Fruit fly (Drosophila melanogaster): ENCODE data around the gene CG8997.

- no peak for TF ChIP-seq CG13204 (GFP tag; optimal IDR thresholded peaks at IDR 0.05)
- TF ChIP-seq CG4496 (GFP tag; IDR thresholded peaks at IDR 0.05), result no peak
- TF ChIP-seq CG12605 (GFP tag; IDR thresholded peaks at IDR 0.05), result 0 out of 2 replicates have a peak, but pooled peaks have one; percentile 52
- TF ChIP-seq CG14655 (GFP tag; optimal IDR thresholded peaks at IDR 0.05), result no peak
- no peak for TF ChIP-seq D1 (tag; optimal IDR thresholded peaks at IDR 0.05)
- TF ChIP-seq CG15710 (tag; optimal IDR thresholded peaks at IDR 0.05), result no peak
- TF ChIP-seq fd96Ca (GFP tag; IDR thresholded peaks at IDR 0.05), result no peak
- no peak for TF ChIP-seq Pif1A (GFP tag; optimal IDR thresholded peaks at IDR 0.05)
- TF ChIP-seq CG9948 (tag; optimal IDR thresholded peaks at IDR 0.05), result no peak
- no peak for TF ChIP-seq CG8159 (tag; optimal IDR thresholded peaks at IDR 0.05)
- no peak for TF ChIP-seq EcR (GFP tag; optimal IDR thresholded peaks at IDR 0.05)
- no peak for TF ChIP-seq CG8301 (tag; optimal IDR thresholded peaks at IDR 0.05)
Measured at dm6 chr2L:13802075-13802639, 43.0 kb downstream of the CG8997 start.

Data from whole organism, pupa.